Worm (Caenorhabditis elegans) whole organism, L3 larva: ENCODE data around the gene F56D6.21.
"Not testable (repeated sequence)": the region's sequence is repeated elsewhere in the genome, so short reads cannot be mapped to it uniquely, and the experiment has no call there.

Experiments used
- R02D3.7 ChIP-seq: fragments of 150-350 bp; optimal IDR thresholded peaks from 2 replicates; lab custom pipeline; 2014; ENCODE audit warnings: missing biosample characterization, missing genetic modification characterization
- ama-1 ChIP-seq: fragments of 150-350 bp; optimal IDR thresholded peaks from 2 replicates; lab custom pipeline; 2018
- ceh-16 ChIP-seq: sonication (generic microtip); optimal IDR thresholded peaks from 2 replicates; lab custom pipeline; 2017; ENCODE audit warnings: missing biosample characterization, missing genetic modification characterization
- ceh-28 ChIP-seq: fragments of 150-350 bp; optimal IDR thresholded peaks from 2 replicates; lab custom pipeline; 2014; ENCODE audit warnings: missing biosample characterization, missing genetic modification reagents, missing genetic modification characterization
- ceh-82 ChIP-seq: fragments of 150-350 bp; optimal IDR thresholded peaks from 2 replicates; lab custom pipeline; 2014; ENCODE audit warnings: missing biosample characterization, missing genetic modification characterization
- daf-12 ChIP-seq: fragments of 150-350 bp; optimal IDR thresholded peaks from 2 replicates; lab custom pipeline; 2014; ENCODE audit warnings: missing biosample characterization, missing genetic modification reagents, missing genetic modification characterization
- egl-5 ChIP-seq: fragments of 150-350 bp; optimal IDR thresholded peaks from 2 replicates; lab custom pipeline; 2017; ENCODE audit warnings: missing biosample characterization, missing genetic modification reagents, missing genetic modification characterization, inconsistent platforms
- elt-1 ChIP-seq: fragments of 150-350 bp; optimal IDR thresholded peaks from 2 replicates; lab custom pipeline; 2014; ENCODE audit warnings: missing biosample characterization, missing genetic modification characterization
- elt-2 ChIP-seq: sonication (generic microtip); optimal IDR thresholded peaks from 2 replicates; lab custom pipeline; 2016; ENCODE audit warnings: missing genetic modification reagents, mild to moderate bottlenecking, missing genetic modification characterization, missing compliant biosample characterization
- elt-3 ChIP-seq, 3 experiments: fragments of 150-350 bp in 1 of 3; sonication (generic microtip) in 2 of 3; optimal IDR thresholded peaks; 2 replicates in 2 of 3; 4 replicates in 1 of 3; lab custom pipeline; 2014 to 2017; ENCODE audit warnings: missing biosample characterization in 3 of 3, missing genetic modification characterization in 3 of 3
- fkh-10 ChIP-seq: sonication (generic microtip); optimal IDR thresholded peaks from 2 replicates; lab custom pipeline; 2017; ENCODE audit warnings: missing biosample characterization, missing genetic modification reagents, missing genetic modification characterization
- fkh-2 ChIP-seq: fragments of 150-350 bp; optimal IDR thresholded peaks from 2 replicates; lab custom pipeline; 2014; ENCODE audit warnings: missing biosample characterization, missing genetic modification reagents, missing genetic modification characterization
- fos-1 ChIP-seq: fragments of 150-350 bp; optimal IDR thresholded peaks from 2 replicates; lab custom pipeline; 2014; ENCODE audit warnings: missing biosample characterization, missing genetic modification characterization
- hmg-11 ChIP-seq: sonication (generic microtip); optimal IDR thresholded peaks from 2 replicates; lab custom pipeline; 2016; ENCODE audit warnings: missing genetic modification characterization, missing compliant biosample characterization
- jun-1 ChIP-seq: fragments of 150-350 bp; optimal IDR thresholded peaks from 2 replicates; lab custom pipeline; 2014; ENCODE audit warnings: missing biosample characterization, missing genetic modification reagents, missing genetic modification characterization
- lin-15B ChIP-seq: fragments of 150-350 bp; optimal IDR thresholded peaks from 2 replicates; lab custom pipeline; 2014; ENCODE audit warnings: missing biosample characterization, missing genetic modification characterization
- lin-39 ChIP-seq: fragments of 150-350 bp; optimal IDR thresholded peaks from 2 replicates; lab custom pipeline; 2018; ENCODE audit warnings: missing biosample characterization, missing genetic modification reagents, missing genetic modification characterization
- mml-1 ChIP-seq: fragments of 150-350 bp; sonication (generic microtip); optimal IDR thresholded peaks from 3 replicates; lab custom pipeline; 2014; ENCODE audit warnings: missing biosample characterization, missing genetic modification characterization
- nfya-1 ChIP-seq: sonication (generic microtip); optimal IDR thresholded peaks from 2 replicates; lab custom pipeline; 2017; ENCODE audit warnings: missing genetic modification characterization, mild to moderate bottlenecking, missing compliant biosample characterization, antibody characterized with exemption, moderate library complexity; ENCODE audit not compliant: insufficient read depth
- nhr-11 ChIP-seq: fragments of 150-350 bp; optimal IDR thresholded peaks from 2 replicates; lab custom pipeline; 2014; ENCODE audit warnings: missing biosample characterization, missing genetic modification characterization
- nhr-12 ChIP-seq: fragments of 150-350 bp; optimal IDR thresholded peaks from 2 replicates; lab custom pipeline; 2014; ENCODE audit warnings: missing biosample characterization, missing genetic modification characterization
- nhr-237 ChIP-seq: fragments of 150-350 bp; optimal IDR thresholded peaks from 2 replicates; lab custom pipeline; 2014; ENCODE audit warnings: missing biosample characterization, missing genetic modification characterization
- nhr-28 ChIP-seq: fragments of 150-350 bp; optimal IDR thresholded peaks from 2 replicates; lab custom pipeline; 2014; ENCODE audit warnings: missing biosample characterization, missing genetic modification characterization
- nhr-43 ChIP-seq: sonication (generic microtip); optimal IDR thresholded peaks from 2 replicates; lab custom pipeline; 2016; ENCODE audit warnings: mild to moderate bottlenecking, missing genetic modification characterization, missing compliant biosample characterization; ENCODE audit not compliant: poor library complexity, severe bottlenecking
- nhr-77 ChIP-seq: fragments of 150-350 bp; optimal IDR thresholded peaks from 2 replicates; lab custom pipeline; 2014; ENCODE audit warnings: missing biosample characterization, missing genetic modification characterization
- pqm-1 ChIP-seq: fragments of 150-350 bp; optimal IDR thresholded peaks from 2 replicates; lab custom pipeline; 2017; ENCODE audit warnings: missing biosample characterization, missing genetic modification characterization, inconsistent platforms
- sea-2 ChIP-seq: fragments of 150-350 bp; sonication (generic microtip); optimal IDR thresholded peaks from 4 replicates; lab custom pipeline; 2014; ENCODE audit warnings: missing biosample characterization, missing genetic modification reagents, missing genetic modification characterization
- snpc-4 ChIP-seq: fragments of 150-350 bp; optimal IDR thresholded peaks from 2 replicates; lab custom pipeline; 2014; ENCODE audit warnings: missing biosample characterization, missing genetic modification characterization
- tbx-2 ChIP-seq: sonication (generic microtip); optimal IDR thresholded peaks from 2 replicates; lab custom pipeline; 2016; ENCODE audit warnings: mild to moderate bottlenecking, missing genetic modification characterization, missing compliant biosample characterization
- unc-39 ChIP-seq: sonication (generic microtip); optimal IDR thresholded peaks from 4 replicates; lab custom pipeline; 2017; ENCODE audit warnings: missing biosample characterization, missing genetic modification characterization
- unc-62 ChIP-seq: fragments of 150-350 bp; sonication (generic microtip); optimal IDR thresholded peaks from 4 replicates; lab custom pipeline; 2014; ENCODE audit warnings: missing biosample characterization, missing genetic modification reagents, missing genetic modification characterization
- zag-1 ChIP-seq: fragments of 150-350 bp; optimal IDR thresholded peaks from 2 replicates; lab custom pipeline; 2014; ENCODE audit warnings: missing biosample characterization, missing genetic modification characterization
- ztf-11 ChIP-seq: fragments of 150-350 bp; optimal IDR thresholded peaks from 2 replicates; lab custom pipeline; 2014; ENCODE audit warnings: missing biosample characterization, missing genetic modification characterization
- ztf-4 ChIP-seq: fragments of 150-350 bp; optimal IDR thresholded peaks from 2 replicates; lab custom pipeline; 2014; ENCODE audit warnings: missing biosample characterization, missing genetic modification characterization

F56D6.21 gene

DNA sequence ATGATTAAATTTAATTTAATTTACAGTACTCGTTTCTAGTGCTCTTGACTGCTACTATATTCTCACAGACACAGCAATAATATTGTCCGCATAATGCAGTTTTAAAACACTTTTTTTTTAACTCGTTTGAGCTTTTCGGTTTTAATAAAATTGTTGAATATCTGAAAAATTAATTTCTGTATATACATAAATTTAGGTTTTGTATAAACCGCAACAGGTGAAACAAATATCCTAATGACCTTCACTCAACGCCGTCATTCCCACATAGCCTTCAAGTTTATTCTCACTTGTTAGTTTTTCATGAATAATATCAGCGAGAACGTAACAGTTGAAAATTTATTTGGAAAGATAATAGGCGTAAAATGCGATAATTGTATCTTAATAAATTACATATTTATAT is 14.8 kb downstream of the F56D6.21 start, which contains the start of gene srz-19:
TSS of gene srz-19 (plus strand) at position 301 of the 400 bp plus-strand sequence.
- no peak for TF ChIP-seq nhr-43 (tag; lab: Kevin White, UChicago)
- TF ChIP-seq unc-62 (GFP tag; lab: Kevin White, UChicago): no peak
- no peak for TF ChIP-seq nfya-1 (tag; lab: Kevin White, UChicago)
- no peak for TF ChIP-seq daf-12 (tag; lab: Kevin White, UChicago)
- no peak for TF ChIP-seq elt-3 (tag; optimal IDR thresholded peaks at IDR 0.05; lab: Kevin White, UChicago)
- no peak for TF ChIP-seq hmg-11 (tag; lab: Kevin White, UChicago)
- TF ChIP-seq egl-5 (tag; lab: Kevin White, UChicago): no peak
- TF ChIP-seq nhr-28 (tag; lab: Kevin White, UChicago): no peak
- no peak for TF ChIP-seq nhr-11 (tag; lab: Kevin White, UChicago)
- TF ChIP-seq ama-1 (lab: Kevin White, UChicago): no peak
- TF ChIP-seq elt-2 (tag; lab: Kevin White, UChicago): no peak
- TF ChIP-seq ztf-4 (tag; lab: Kevin White, UChicago): no peak
- TF ChIP-seq unc-39 (tag; lab: Kevin White, UChicago): no peak
- TF ChIP-seq ceh-16: no peak
- no peak for TF ChIP-seq tbx-2 (tag; lab: Kevin White, UChicago)
- TF ChIP-seq mml-1 (tag; lab: Kevin White, UChicago): no peak
- TF ChIP-seq R02D3.7: no peak
- TF ChIP-seq elt-1 (tag; lab: Kevin White, UChicago): no peak
- TF ChIP-seq nhr-77 (tag; lab: Kevin White, UChicago): no peak
- TF ChIP-seq ztf-11 (tag; lab: Kevin White, UChicago): no peak

DNA sequence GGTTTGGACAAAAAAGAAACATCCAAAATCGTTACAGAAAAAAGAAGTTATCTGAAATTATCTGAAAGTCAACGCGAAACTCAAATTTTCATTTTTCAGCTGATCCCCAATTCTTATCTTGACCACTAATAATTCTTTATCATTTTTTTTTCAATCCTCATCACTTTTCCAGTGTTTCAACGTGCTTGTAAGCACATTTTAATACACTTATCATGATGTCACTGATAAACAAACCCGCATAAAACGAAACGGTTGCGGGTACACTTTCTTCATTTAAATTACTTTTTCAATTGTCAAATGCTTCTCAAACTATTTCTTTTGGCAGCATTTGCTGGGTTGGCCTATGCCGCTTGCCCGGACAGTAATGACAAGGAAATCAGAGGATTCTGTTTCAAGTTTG is 17.2 kb downstream of the F56D6.21 start, which contains the start of gene clec-67:
TSS of gene clec-67 (plus strand) at position 268 of the 400 bp plus-strand sequence.
- TF ChIP-seq egl-5 (tag; lab: Kevin White, UChicago): no peak
- TF ChIP-seq lin-15B (tag; lab: Kevin White, UChicago): no peak
- TF ChIP-seq unc-62 (GFP tag; lab: Kevin White, UChicago): no peak
- TF ChIP-seq ama-1 (lab: Kevin White, UChicago): no peak
- TF ChIP-seq ceh-82 (tag; lab: Kevin White, UChicago): no peak
- no peak for TF ChIP-seq snpc-4
- peak; percentile 84 for TF ChIP-seq elt-2 (tag; lab: Kevin White, UChicago)
- TF ChIP-seq fos-1 (tag; lab: Kevin White, UChicago): no peak
- TF ChIP-seq lin-39 (tag; lab: Kevin White, UChicago): no peak
- peak; percentile 45 for TF ChIP-seq pqm-1 (tag; lab: Kevin White, UChicago)
- TF ChIP-seq jun-1: peak; percentile 2

DNA sequence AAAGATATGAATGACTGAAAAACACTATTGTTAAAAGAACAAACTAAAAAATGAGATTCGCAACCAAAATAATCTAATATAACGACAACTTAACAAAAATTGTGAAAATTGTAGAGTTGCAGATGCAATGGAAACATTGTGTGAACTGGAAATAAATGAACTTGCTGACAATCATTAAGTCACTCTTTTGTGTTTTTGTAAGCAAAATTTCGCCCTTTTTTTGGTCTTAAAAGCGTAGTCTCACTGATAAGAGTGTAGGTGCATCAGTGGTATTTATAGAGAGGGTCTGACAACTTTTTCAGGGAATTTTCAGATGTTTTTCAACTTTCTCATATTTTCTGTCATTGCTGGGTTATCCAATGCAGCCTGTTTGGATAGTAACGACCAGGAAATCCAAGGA is 21.4 kb downstream of the F56D6.21 start, which contains the start of gene clec-68:
TSS of gene clec-68 (plus strand) at position 301 of the 400 bp plus-strand sequence.
- no peak for TF ChIP-seq elt-2 (tag; lab: Kevin White, UChicago)
- no peak for TF ChIP-seq elt-1 (tag; lab: Kevin White, UChicago)
- no peak for TF ChIP-seq nhr-43 (tag; lab: Kevin White, UChicago)
- TF ChIP-seq zag-1 (tag; lab: Kevin White, UChicago): no peak
- TF ChIP-seq ceh-28 (tag; lab: Kevin White, UChicago): no peak
- TF ChIP-seq nhr-237 (tag; lab: Kevin White, UChicago): no peak
- TF ChIP-seq hmg-11 (tag; lab: Kevin White, UChicago): no peak
- TF ChIP-seq sea-2: no peak
- no peak for TF ChIP-seq nhr-28 (tag; lab: Kevin White, UChicago)
- no peak for TF ChIP-seq nhr-12
- no peak for TF ChIP-seq R02D3.7
- no peak for TF ChIP-seq fkh-10 (GFP tag; lab: Kevin White, UChicago)
- no peak for TF ChIP-seq nfya-1 (tag; lab: Kevin White, UChicago)

DNA sequence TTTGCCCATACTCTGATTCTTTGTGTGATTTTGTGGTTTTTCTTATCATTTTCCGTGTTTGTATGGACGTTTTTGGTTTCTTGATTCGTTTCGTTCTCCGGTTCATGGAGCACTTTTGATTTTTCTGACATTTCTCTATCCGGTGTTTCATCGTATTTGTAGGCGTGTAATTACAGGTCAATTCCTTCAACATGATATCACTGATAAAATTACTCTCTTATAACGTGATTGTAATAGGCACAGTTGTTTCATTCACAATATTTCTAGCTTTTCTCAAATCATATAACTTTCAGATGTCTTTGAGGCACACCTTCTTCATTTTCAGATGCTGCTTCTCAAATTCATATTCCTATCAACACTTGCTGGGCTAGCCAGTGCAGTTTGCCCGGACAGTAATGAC is 27.7 kb downstream of the F56D6.21 start, which contains the start of gene clec-70:
TSS of gene clec-70 (plus strand) at position 301 of the 400 bp plus-strand sequence.
- TF ChIP-seq fkh-2, tbx-2, elt-1 (tag; lab: Kevin White, UChicago): not testable (repeated sequence)
